Worm (Caenorhabditis elegans) whole organism, L4/young adult: ENCODE data around the gene K11H12.6.

Experiments used
- dao-5 ChIP-seq: sonication (generic microtip); optimal IDR thresholded peaks from 2 replicates; lab custom pipeline; 2016; ENCODE audit warnings: missing genotype, missing genetic modification characterization, moderate library complexity, missing compliant biosample characterization
- him-1 ChIP-seq: sonication (generic microtip); optimal IDR thresholded peaks from 2 replicates; lab custom pipeline; 2016; ENCODE audit warnings: missing genotype, missing genetic modification reagents, missing genetic modification characterization, missing compliant biosample characterization

ce11 chrIV:658497-659177 lies 8.5 kb upstream of the K11H12.6 start:
- TF ChIP-seq him-1 (tag; lab: Kevin White, UChicago) = no peak
- TF ChIP-seq dao-5 (tag; lab: Kevin White, UChicago) = no peak
